Worm (Caenorhabditis elegans) whole organism, L3 larva: Measurements from ENCODE around the gene T19D12.10.

ENCODE experiments used
- aly-2 ChIP-seq: fragments of 150-350 bp; optimal IDR thresholded peaks from 2 replicates; lab custom pipeline; 2014; ENCODE audit warnings: missing biosample characterization, missing genetic modification characterization
- ceh-16 ChIP-seq: sonication (generic microtip); optimal IDR thresholded peaks from 2 replicates; lab custom pipeline; 2017; ENCODE audit warnings: missing biosample characterization, missing genetic modification characterization
- ceh-82 ChIP-seq: fragments of 150-350 bp; optimal IDR thresholded peaks from 2 replicates; lab custom pipeline; 2014; ENCODE audit warnings: missing biosample characterization, missing genetic modification characterization
- ceh-9 ChIP-seq: sonication (generic microtip); optimal IDR thresholded peaks from 2 replicates; lab custom pipeline; 2018; ENCODE audit warnings: missing biosample characterization, missing genetic modification characterization
- egl-27 ChIP-seq: sonication (generic microtip); optimal IDR thresholded peaks from 4 replicates; lab custom pipeline; 2017; ENCODE audit warnings: missing biosample characterization, missing genetic modification reagents, missing genetic modification characterization
- elt-2 ChIP-seq: sonication (generic microtip); optimal IDR thresholded peaks from 2 replicates; lab custom pipeline; 2016; ENCODE audit warnings: missing genetic modification reagents, mild to moderate bottlenecking, missing genetic modification characterization, missing compliant biosample characterization
- lin-15B ChIP-seq: fragments of 150-350 bp; optimal IDR thresholded peaks from 2 replicates; lab custom pipeline; 2014; ENCODE audit warnings: missing biosample characterization, missing genetic modification characterization
- nhr-12 ChIP-seq: fragments of 150-350 bp; optimal IDR thresholded peaks from 2 replicates; lab custom pipeline; 2014; ENCODE audit warnings: missing biosample characterization, missing genetic modification characterization
- snpc-4 ChIP-seq: fragments of 150-350 bp; optimal IDR thresholded peaks from 2 replicates; lab custom pipeline; 2014; ENCODE audit warnings: missing biosample characterization, missing genetic modification characterization
- unc-62 ChIP-seq: fragments of 150-350 bp; sonication (generic microtip); optimal IDR thresholded peaks from 4 replicates; lab custom pipeline; 2014; ENCODE audit warnings: missing biosample characterization, missing genetic modification reagents, missing genetic modification characterization
- ztf-11 ChIP-seq: fragments of 150-350 bp; optimal IDR thresholded peaks from 2 replicates; lab custom pipeline; 2014; ENCODE audit warnings: missing biosample characterization, missing genetic modification characterization

- TF ChIP-seq ceh-9 (tag; lab: Kevin White, UChicago) (no peak), elt-2 (tag; lab: Kevin White, UChicago) (peak; percentile 39), snpc-4 (tag; lab: Kevin White, UChicago) (no peak), aly-2 (tag; lab: Kevin White, UChicago) (no peak), nhr-12 (tag; lab: Kevin White, UChicago) (no peak), ztf-11 (no peak), egl-27 (no peak), ceh-16 (tag; lab: Kevin White, UChicago) (no peak), ceh-82 (tag; lab: Kevin White, UChicago) (no peak), unc-62 (no peak), lin-15B (no peak)
Observed at ce11 chrII:6663799-6664198, 5.1 kb upstream of the T19D12.10 start.
